Fruit fly (Drosophila melanogaster) whole organism, embryonic: ENCODE data around the gene CG8861.
A peak's percentile ranks its signal among the peaks of the same experiment; 100 is the strongest.

Experiments
- Abd-B ChIP-seq: fragments of 200-800 bp; sonication (Bioruptor generic); optimal IDR thresholded peaks from 2 replicates; lab custom pipeline; 2018; ENCODE audit warnings: missing biosample characterization, mild to moderate bottlenecking, missing genetic modification characterization, moderate library complexity
- CG10979 ChIP-seq: fragments of 200-800 bp; sonication (Bioruptor generic); optimal IDR thresholded peaks from 2 replicates; lab custom pipeline; 2018; ENCODE audit warnings: missing biosample characterization, mild to moderate bottlenecking, missing genetic modification characterization, moderate library complexity
- CG1233 ChIP-seq: fragments of 200-800 bp; sonication (Bioruptor generic); optimal IDR thresholded peaks from 4 replicates; lab custom pipeline; 2018; ENCODE audit warnings: missing biosample characterization, mild to moderate bottlenecking, missing genetic modification characterization
- CG13624 ChIP-seq: fragments of 200-800 bp; sonication (Bioruptor generic); optimal IDR thresholded peaks from 2 replicates; lab custom pipeline; 2016; ENCODE audit warnings: missing biosample characterization, missing genetic modification characterization
- CG15011 ChIP-seq: fragments of 200-800 bp; sonication (Bioruptor generic); optimal IDR thresholded peaks from 3 replicates; lab custom pipeline; 2018; ENCODE audit warnings: missing biosample characterization, mild to moderate bottlenecking, missing genetic modification characterization
- CG15269 ChIP-seq: fragments of 200-800 bp; sonication (Bioruptor generic); optimal IDR thresholded peaks from 2 replicates; lab custom pipeline; 2018; ENCODE audit warnings: missing biosample characterization, mild to moderate bottlenecking, missing genetic modification characterization, moderate library complexity
- CG15696 ChIP-seq: fragments of 200-800 bp; sonication (Bioruptor generic); optimal IDR thresholded peaks from 2 replicates; lab custom pipeline; 2019; ENCODE audit warnings: missing biosample characterization, mild to moderate bottlenecking, missing genetic modification characterization, moderate library complexity
- CG16863 ChIP-seq: fragments of 200-800 bp; sonication (Bioruptor generic); optimal IDR thresholded peaks from 3 replicates; lab custom pipeline; 2016; ENCODE audit warnings: missing biosample characterization, missing genetic modification characterization
- CG17802 ChIP-seq: fragments of 200-800 bp; sonication (Bioruptor generic); optimal IDR thresholded peaks from 2 replicates; lab custom pipeline; 2018; ENCODE audit warnings: missing biosample characterization, mild to moderate bottlenecking, missing genetic modification characterization, moderate library complexity
- CG18764 ChIP-seq: fragments of 200-800 bp; sonication (Bioruptor generic); optimal IDR thresholded peaks from 3 replicates; lab custom pipeline; 2016; ENCODE audit warnings: missing biosample characterization, missing genetic modification characterization
- CG2116 ChIP-seq: fragments of 200-800 bp; sonication (Bioruptor generic); optimal IDR thresholded peaks from 3 replicates; lab custom pipeline; 2018; ENCODE audit warnings: missing biosample characterization, mild to moderate bottlenecking, missing genetic modification characterization
- CG2678 ChIP-seq: fragments of 200-800 bp; sonication (Bioruptor generic); optimal IDR thresholded peaks from 3 replicates; lab custom pipeline; 2019; ENCODE audit warnings: missing biosample characterization, mild to moderate bottlenecking, missing genetic modification characterization, moderate library complexity
- CG2875 ChIP-seq: fragments of 200-800 bp; sonication (Bioruptor generic); optimal IDR thresholded peaks from 2 replicates; lab custom pipeline; 2017; ENCODE audit warnings: missing biosample characterization, mild to moderate bottlenecking, missing genetic modification characterization, missing genetic modification reagents
- CG34422 ChIP-seq: fragments of 200-800 bp; sonication (Bioruptor generic); IDR thresholded peaks from 3 replicates; pipeline ENCODE4 v1.3.6; 2022; ENCODE audit warnings: missing biosample characterization, missing genetic modification characterization
- CG4854 ChIP-seq: fragments of 200-800 bp; sonication (Bioruptor generic); optimal IDR thresholded peaks from 2 replicates; lab custom pipeline; 2016; ENCODE audit warnings: missing biosample characterization, missing genetic modification characterization, inconsistent platforms
- CG6765 ChIP-seq: fragments of 200-800 bp; sonication (Bioruptor generic); optimal IDR thresholded peaks from 3 replicates; lab custom pipeline; 2017; ENCODE audit warnings: missing biosample characterization, mild to moderate bottlenecking, missing genetic modification characterization
- CG8281 ChIP-seq: fragments of 200-800 bp; sonication (Bioruptor generic); optimal IDR thresholded peaks from 2 replicates; lab custom pipeline; 2018; ENCODE audit warnings: missing biosample characterization, mild to moderate bottlenecking, missing genetic modification characterization, moderate library complexity
- CG8924 ChIP-seq: fragments of 200-800 bp; optimal IDR thresholded peaks from 3 replicates; lab custom pipeline; 2019; ENCODE audit warnings: missing biosample characterization, mild to moderate bottlenecking, missing genetic modification characterization, moderate library complexity
- CG8944 ChIP-seq: fragments of 200-800 bp; sonication (Bioruptor generic); optimal IDR thresholded peaks from 3 replicates; lab custom pipeline; 2016; ENCODE audit warnings: missing biosample characterization, missing genetic modification characterization
- CG9437 ChIP-seq: fragments of 200-800 bp; sonication (Bioruptor generic); optimal IDR thresholded peaks from 2 replicates; lab custom pipeline; 2018; ENCODE audit warnings: missing biosample characterization, mild to moderate bottlenecking, missing genetic modification characterization
- CG9876 ChIP-seq: fragments of 200-800 bp; sonication (Bioruptor generic); optimal IDR thresholded peaks from 2 replicates; lab custom pipeline; 2016; ENCODE audit warnings: missing biosample characterization, missing genetic modification characterization
- D19B ChIP-seq: fragments of 200-800 bp; sonication (Bioruptor generic); optimal IDR thresholded peaks from 2 replicates; lab custom pipeline; 2017; ENCODE audit warnings: missing biosample characterization, mild to moderate bottlenecking, missing genetic modification characterization
- Eip74EF ChIP-seq, 2 experiments: fragments of 200-800 bp in 1 of 2; fragments of >200 bp in 1 of 2; sonication (Bioruptor generic) in 1 of 2; optimal IDR thresholded peaks; 2 replicates each; lab custom pipeline; 2017 to 2019; ENCODE audit warnings: missing biosample characterization in 2 of 2, missing genetic modification characterization in 2 of 2, mild to moderate bottlenecking in 1 of 2, moderate library complexity in 1 of 2
- Hand ChIP-seq: fragments of 200-800 bp; sonication (Bioruptor generic); optimal IDR thresholded peaks from 2 replicates; lab custom pipeline; 2017; ENCODE audit warnings: mild to moderate bottlenecking, missing biosample characterization, missing genetic modification reagents, missing genetic modification characterization
- HmgZ ChIP-seq: fragments of 200-800 bp; sonication (Bioruptor generic); optimal IDR thresholded peaks from 2 replicates; lab custom pipeline; 2018; ENCODE audit warnings: missing biosample characterization, mild to moderate bottlenecking, missing genetic modification characterization
- MBD-R2 ChIP-seq: fragments of 200-800 bp; sonication (Bioruptor generic); IDR thresholded peaks from 2 replicates; pipeline ENCODE4 v1.3.6; 2022; ENCODE audit warnings: missing biosample characterization, missing genetic modification characterization
- Myb ChIP-seq: fragments of 200-800 bp; sonication (Bioruptor generic); optimal IDR thresholded peaks from 2 replicates; lab custom pipeline; 2016; ENCODE audit warnings: missing biosample characterization, missing genetic modification characterization
- NC2β ChIP-seq: fragments of 200-800 bp; sonication (Bioruptor generic); optimal IDR thresholded peaks from 2 replicates; lab custom pipeline; 2016; ENCODE audit warnings: missing biosample characterization, missing genetic modification characterization
- Sox100B ChIP-seq: fragments of 200-800 bp; sonication (Bioruptor generic); optimal IDR thresholded peaks from 3 replicates; lab custom pipeline; 2018; ENCODE audit warnings: missing biosample characterization, mild to moderate bottlenecking, missing genetic modification characterization
- Sry-δ ChIP-seq: fragments of 200-800 bp; sonication (Bioruptor generic); optimal IDR thresholded peaks from 2 replicates; lab custom pipeline; 2016; ENCODE audit warnings: missing biosample characterization, missing genetic modification characterization
- Vsx1 ChIP-seq: fragments of 200-800 bp; sonication (Bioruptor generic); optimal IDR thresholded peaks from 2 replicates; lab custom pipeline; 2017; ENCODE audit warnings: missing biosample characterization, mild to moderate bottlenecking, missing genetic modification characterization, missing genetic modification reagents
- Xbp1 ChIP-seq: fragments of 200-800 bp; sonication (Bioruptor generic); optimal IDR thresholded peaks from 3 replicates; lab custom pipeline; 2016; ENCODE audit warnings: missing biosample characterization, mild to moderate bottlenecking, missing genetic modification characterization
- ab ChIP-seq: fragments of 200-800 bp; sonication (Bioruptor generic); optimal IDR thresholded peaks from 2 replicates; lab custom pipeline; 2016; ENCODE audit warnings: missing biosample characterization, missing genetic modification characterization
- chif ChIP-seq, 2 experiments: fragments of 200-800 bp; sonication (Bioruptor generic); optimal IDR thresholded peaks; 3 replicates each; lab custom pipeline; 2016; ENCODE audit warnings: missing biosample characterization in 2 of 2, missing genetic modification characterization in 2 of 2
- dan ChIP-seq: fragments of 200-800 bp; sonication (Bioruptor generic); IDR thresholded peaks from 2 replicates; pipeline ENCODE4 v1.3.6; 2022; ENCODE audit warnings: missing biosample characterization, missing genetic modification characterization
- disco-r ChIP-seq: fragments of 200-800 bp; sonication (Bioruptor generic); optimal IDR thresholded peaks from 2 replicates; lab custom pipeline; 2016; ENCODE audit warnings: missing biosample characterization, missing genetic modification characterization
- fd96Cb ChIP-seq: fragments of 200-800 bp; sonication (Bioruptor generic); optimal IDR thresholded peaks from 2 replicates; lab custom pipeline; 2018; ENCODE audit warnings: missing biosample characterization, mild to moderate bottlenecking, missing genetic modification characterization, moderate library complexity
- gsb-n ChIP-seq: fragments of 200-800 bp; sonication (Bioruptor generic); optimal IDR thresholded peaks from 3 replicates; lab custom pipeline; 2018; ENCODE audit warnings: missing biosample characterization, mild to moderate bottlenecking, missing genetic modification characterization
- ind ChIP-seq: fragments of 200-800 bp; sonication (Bioruptor generic); optimal IDR thresholded peaks from 3 replicates; lab custom pipeline; 2016; ENCODE audit warnings: missing biosample characterization, missing genetic modification characterization
- inv ChIP-seq: fragments of 200-800 bp; sonication (Bioruptor generic); IDR thresholded peaks from 2 replicates; pipeline ENCODE4 v1.3.6; 2022; ENCODE audit warnings: missing biosample characterization, missing genetic modification characterization; ENCODE audit not compliant: partially characterized antibody
- jigr1 ChIP-seq: fragments of 200-800 bp; sonication (Bioruptor generic); IDR thresholded peaks from 3 replicates; pipeline ENCODE4 v1.3.6; 2022; ENCODE audit warnings: missing biosample characterization, missing genetic modification characterization
- ken ChIP-seq: fragments of 200-800 bp; sonication (Bioruptor generic); IDR thresholded peaks from 3 replicates; pipeline ENCODE4 v1.3.6; 2022; ENCODE audit warnings: missing biosample characterization, missing genetic modification characterization
- pb ChIP-seq: fragments of 200-800 bp; sonication (Bioruptor generic); optimal IDR thresholded peaks from 3 replicates; lab custom pipeline; 2016; ENCODE audit warnings: missing biosample characterization, missing genetic modification characterization
- repo ChIP-seq: fragments of 200-800 bp; sonication (Bioruptor generic); optimal IDR thresholded peaks from 2 replicates; lab custom pipeline; 2016; ENCODE audit warnings: missing biosample characterization, missing genetic modification characterization
- slp2 ChIP-seq: fragments of 200-800 bp; sonication (Bioruptor generic); optimal IDR thresholded peaks from 2 replicates; lab custom pipeline; 2016; ENCODE audit warnings: missing biosample characterization, missing genetic modification characterization
- unc-4 ChIP-seq: fragments of 200-800 bp; sonication (Bioruptor generic); IDR thresholded peaks from 2 replicates; pipeline ENCODE4 v1.3.6; 2022; ENCODE audit warnings: missing biosample characterization, missing genetic modification characterization; ENCODE audit not compliant: partially characterized antibody
- unpg ChIP-seq: fragments of 200-800 bp; sonication (Bioruptor generic); optimal IDR thresholded peaks from 3 replicates; lab custom pipeline; 2018; ENCODE audit warnings: missing biosample characterization, mild to moderate bottlenecking, missing genetic modification characterization, moderate library complexity
- vnd ChIP-seq: fragments of 200-800 bp; sonication (Bioruptor generic); IDR thresholded peaks from 3 replicates; pipeline ENCODE4 v1.3.6; 2022; ENCODE audit warnings: missing biosample characterization, missing genetic modification characterization; ENCODE audit not compliant: partially characterized antibody

CG8861 gene

DNA sequence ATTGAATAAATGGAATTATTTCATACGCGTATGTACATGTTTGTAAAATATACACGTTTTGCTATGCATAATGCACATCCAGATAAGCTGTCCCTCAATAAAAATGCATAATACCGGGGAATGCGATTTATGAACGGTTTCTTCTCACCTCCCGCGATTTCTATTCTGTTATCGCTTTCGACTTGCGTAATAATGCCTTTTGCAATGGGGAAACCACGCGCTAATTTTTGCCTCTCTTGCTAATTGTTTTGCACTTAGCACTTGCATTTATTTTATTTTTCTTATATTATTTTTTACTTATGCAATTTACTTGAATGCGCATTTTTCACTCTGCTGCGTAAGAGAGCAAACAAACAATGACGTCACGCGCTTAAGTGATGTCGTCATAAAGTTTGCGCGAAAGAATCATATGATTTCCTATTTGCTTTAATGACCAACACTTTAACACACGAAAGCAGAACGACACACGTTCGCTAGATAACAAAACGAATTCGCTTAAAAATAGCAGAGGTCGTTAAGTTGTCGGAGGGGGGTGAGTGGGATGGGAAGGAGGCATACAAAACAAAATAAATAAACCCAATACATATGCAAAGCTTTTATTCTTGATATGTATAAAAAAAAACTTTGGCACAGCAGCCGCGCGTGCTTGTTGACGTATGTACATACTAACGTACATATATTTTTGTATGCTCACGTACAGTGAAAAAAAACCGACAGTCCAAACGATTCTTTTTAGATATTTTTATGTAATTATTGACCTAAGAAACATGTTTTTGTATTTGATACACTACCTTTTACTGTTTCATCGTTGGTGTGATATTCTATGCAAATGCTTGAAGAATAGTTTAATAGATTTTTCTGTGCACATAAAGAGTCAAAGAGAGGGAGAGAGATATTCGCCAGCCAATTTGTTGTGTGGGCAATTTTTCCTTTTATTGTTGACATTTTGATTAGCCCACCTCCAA is 23.4 kb upstream of the CG8861 start (continued):
- peak; percentile 52 for TF ChIP-seq CG9437 (GFP tag; lab: Kevin White, UChicago)
- TF ChIP-seq MBD-R2: no peak
- TF ChIP-seq CG4854 (GFP tag; lab: Kevin White, UChicago): peak; percentile 65
- TF ChIP-seq CG6765 (GFP tag; lab: Kevin White, UChicago): peak; percentile 77
- TF ChIP-seq CG9876 (GFP tag; lab: Kevin White, UChicago): peak; percentile 24
- peak; percentile 0 for TF ChIP-seq slp2 (GFP tag; lab: Kevin White, UChicago)
- peak; percentile 30 for TF ChIP-seq CG18764 (GFP tag; lab: Kevin White, UChicago)
- no peak for TF ChIP-seq Myb
- peak; percentile 84 for TF ChIP-seq CG2678 (tag; lab: Kevin White, UChicago)
- TF ChIP-seq CG15011 (GFP tag; lab: Kevin White, UChicago): peak; percentile 52
- peak; percentile 25 for TF ChIP-seq CG2116
- TF ChIP-seq CG8281 (tag; lab: Kevin White, UChicago): no peak
- TF ChIP-seq fd96Cb (tag; lab: Kevin White, UChicago): peak; percentile 43
- TF ChIP-seq gsb-n (tag; lab: Kevin White, UChicago): no peak
- TF ChIP-seq chif (GFP tag; optimal IDR thresholded peaks at IDR 0.05; lab: Kevin White, UChicago): peak; percentile 34 to 40
- TF ChIP-seq CG34422: no peak
- no peak for TF ChIP-seq dan (GFP tag; lab: Robert Waterston, UW)
- TF ChIP-seq ken (GFP tag; lab: Robert Waterston, UW): no peak
- peak; percentile 71 for TF ChIP-seq D19B (GFP tag; lab: Kevin White, UChicago)
- peak; percentile 48 for TF ChIP-seq CG8924 (tag; lab: Kevin White, UChicago)
- peak; percentile 7 for TF ChIP-seq CG15696 (tag; lab: Kevin White, UChicago)
- TF ChIP-seq unpg: peak; percentile 57
- peak; percentile 32 for TF ChIP-seq Abd-B
- TF ChIP-seq ab (GFP tag; lab: Kevin White, UChicago): peak; percentile 14
- peak; percentile 55 for TF ChIP-seq Hand
- TF ChIP-seq unc-4 (GFP tag; lab: Robert Waterston, UW): no peak
- TF ChIP-seq Sox100B: peak; percentile 28
- TF ChIP-seq CG10979 (tag; lab: Kevin White, UChicago): peak; percentile 14
- TF ChIP-seq CG15269 (tag; lab: Kevin White, UChicago): peak; percentile 73
- no peak for TF ChIP-seq CG17802 (tag; lab: Kevin White, UChicago)
- peak; percentile 65 for TF ChIP-seq Vsx1
- TF ChIP-seq CG1233 (GFP tag; lab: Kevin White, UChicago): peak; percentile 52
- peak; percentile 19 for TF ChIP-seq NC2β
- peak; percentile 71 for TF ChIP-seq Xbp1
- TF ChIP-seq CG16863 (GFP tag; lab: Kevin White, UChicago): peak; percentile 19
- TF ChIP-seq Eip74EF (GFP tag; optimal IDR thresholded peaks at IDR 0.05; lab: Kevin White, UChicago): no peak
- TF ChIP-seq jigr1 (GFP tag; lab: Robert Waterston, UW): no peak
- TF ChIP-seq pb (GFP tag; lab: Kevin White, UChicago): peak; percentile 43
- TF ChIP-seq ind (GFP tag; lab: Kevin White, UChicago): peak; percentile 64
- peak; percentile 29 for TF ChIP-seq disco-r (GFP tag; lab: Kevin White, UChicago)
- TF ChIP-seq repo (GFP tag; lab: Kevin White, UChicago): peak; percentile 28
- TF ChIP-seq HmgZ (tag; lab: Kevin White, UChicago): peak; percentile 59
- TF ChIP-seq CG13624 (GFP tag; lab: Kevin White, UChicago): peak; percentile 79
- no peak for TF ChIP-seq vnd (GFP tag; lab: Robert Waterston, UW)
- peak; percentile 16 for TF ChIP-seq Sry-δ (GFP tag; lab: Kevin White, UChicago)
- TF ChIP-seq CG8944: peak; percentile 19
- TF ChIP-seq CG2875 (GFP tag; lab: Kevin White, UChicago): no peak
- no peak for TF ChIP-seq inv
